Worm (Caenorhabditis elegans) whole organism, dauer: ENCODE results near the gene T01G1.4.
"Not testable (repeated sequence)": the region's sequence is repeated elsewhere in the genome, so short reads cannot be mapped to it uniquely, and the experiment has no call there.

Experiments
- unc-62 ChIP-seq: sonication (generic microtip); optimal IDR thresholded peaks from 2 replicates; lab custom pipeline; 2017; ENCODE audit warnings: missing biosample characterization, missing genetic modification reagents, missing genetic modification characterization

T01G1.4 gene

ce11 chrIV:11361409-11361808 is at the start of gene T01G1.4:
Gene T01G1.4, minus strand, starts transcription at chrIV:11361509.
- no peak for TF ChIP-seq unc-62 (GFP tag; lab: Kevin White, UChicago)

- no peak for TF ChIP-seq unc-62 (GFP tag; lab: Kevin White, UChicago)
Observed at ce11 chrIV:11410084-11410483, 48.8 kb upstream of the T01G1.4 start, which contains the start of gene gfat-2. Gene gfat-2, plus strand, starts transcription at chrIV:11410228.

ce11 chrIV:11406744-11407690 is 45.7 kb upstream of the T01G1.4 start, which contains the start of the genes his-63 and his-64:
Gene his-63, minus strand, starts transcription at chrIV:11406861.
Gene his-64, plus strand, starts transcription at chrIV:11407116.
- not testable (repeated sequence) for TF ChIP-seq unc-62 (GFP tag; lab: Kevin White, UChicago)

ce11 chrIV:11403288-11403991 is 42.1 kb upstream of the T01G1.4 start, which contains the start of the genes memi-3 and cyp-31A2:
Gene memi-3, minus strand, starts transcription at chrIV:11403338.
Gene cyp-31A2, plus strand, starts transcription at chrIV:11403961.
- TF ChIP-seq unc-62 (GFP tag; lab: Kevin White, UChicago), result no peak

ce11 chrIV:11401482-11401881 is 40.2 kb upstream of the T01G1.4 start:
- no peak for TF ChIP-seq unc-62 (GFP tag; lab: Kevin White, UChicago)

- TF ChIP-seq unc-62 (GFP tag; lab: Kevin White, UChicago), result not testable (repeated sequence)
Observed at ce11 chrIV:11398267-11398825, 37.0 kb upstream of the T01G1.4 start, which contains the start of gene dsl-6. Gene dsl-6, minus strand, starts transcription at chrIV:11398317.

ce11 chrIV:11394243-11394642 is 32.9 kb upstream of the T01G1.4 start, which contains the start of gene tag-89:
Gene tag-89, plus strand, starts transcription at chrIV:11394543.
- no peak for TF ChIP-seq unc-62 (GFP tag; lab: Kevin White, UChicago)

- TF ChIP-seq unc-62 (GFP tag; lab: Kevin White, UChicago), result no peak
Observed at ce11 chrIV:11388684-11389083, 27.4 kb upstream of the T01G1.4 start.

- no peak for TF ChIP-seq unc-62 (GFP tag; lab: Kevin White, UChicago)
Observed at ce11 chrIV:11379254-11379653, 17.9 kb upstream of the T01G1.4 start, which contains the start of gene fbxb-76. Gene fbxb-76, minus strand, starts transcription at chrIV:11379354.

- no peak for TF ChIP-seq unc-62 (GFP tag; lab: Kevin White, UChicago)
Observed at ce11 chrIV:11377439-11377838, 16.1 kb upstream of the T01G1.4 start.

ce11 chrIV:11375713-11376112 is 14.4 kb upstream of the T01G1.4 start:
- TF ChIP-seq unc-62 (GFP tag; lab: Kevin White, UChicago), result no peak

ce11 chrIV:11372366-11372997 is 11.2 kb upstream of the T01G1.4 start, which contains the start of gene cbd-1:
Gene cbd-1, plus strand, starts transcription at chrIV:11372991.
- no peak for TF ChIP-seq unc-62 (GFP tag; lab: Kevin White, UChicago)

- TF ChIP-seq unc-62 (GFP tag; lab: Kevin White, UChicago), result no peak
Observed at ce11 chrIV:11371645-11372044, 10.3 kb upstream of the T01G1.4 start, which contains the start of gene sec-31. Gene sec-31, minus strand, starts transcription at chrIV:11371792.

ce11 chrIV:11363806-11364562 is 2.7 kb upstream of the T01G1.4 start:
- no peak for TF ChIP-seq unc-62 (GFP tag; lab: Kevin White, UChicago)
